Worm (Caenorhabditis elegans) whole organism, midembryonic: ENCODE results near the gene F39F10.2.

Experiments used
- T22C8.4 ChIP-seq: fragments of 200-800 bp; sonication (Bioruptor generic); IDR thresholded peaks from 2 replicates; pipeline ENCODE4 v1.3.6; 2022; ENCODE audit warnings: missing genetic modification characterization, missing compliant biosample characterization
- cog-1 ChIP-seq: sonication (generic microtip); optimal IDR thresholded peaks from 2 replicates; lab custom pipeline; 2016; ENCODE audit warnings: missing genetic modification characterization, missing compliant biosample characterization
- flt-1 ChIP-seq: fragments of 200-800 bp; sonication (Bioruptor generic); IDR thresholded peaks from 2 replicates; pipeline ENCODE4 v1.3.6; 2022; ENCODE audit warnings: missing genetic modification characterization, missing compliant biosample characterization
- klf-2 ChIP-seq: fragments of 200-800 bp; sonication (Bioruptor generic); conservative IDR thresholded peaks from 2 replicates; pipeline ENCODE4 v1.3.6; 2022; ENCODE audit warnings: missing genetic modification reagents, missing genetic modification characterization, missing compliant biosample characterization
- med-1 ChIP-seq: sonication (generic microtip); optimal IDR thresholded peaks from 2 replicates; lab custom pipeline; 2017; ENCODE audit warnings: missing genetic modification characterization, mild to moderate bottlenecking, missing compliant biosample characterization, antibody characterized with exemption, missing genetic modification reagents; ENCODE audit not compliant: insufficient read depth
- tab-1 ChIP-seq: fragments of 200-800 bp; sonication (Bioruptor generic); IDR thresholded peaks from 2 replicates; pipeline ENCODE4 v1.3.6; 2022; ENCODE audit warnings: missing genetic modification characterization, missing compliant biosample characterization
- ztf-23 ChIP-seq: fragments of 200-800 bp; sonication (Bioruptor generic); IDR thresholded peaks from 2 replicates; pipeline ENCODE4 v1.3.6; 2022; ENCODE audit warnings: missing genetic modification reagents, missing genetic modification characterization, missing compliant biosample characterization
- ztf-29 ChIP-seq: fragments of 200-800 bp; sonication (Bioruptor generic); IDR thresholded peaks from 2 replicates; pipeline ENCODE4 v1.3.6; 2022; ENCODE audit warnings: missing genetic modification reagents, missing genetic modification characterization, missing compliant biosample characterization

DNA sequence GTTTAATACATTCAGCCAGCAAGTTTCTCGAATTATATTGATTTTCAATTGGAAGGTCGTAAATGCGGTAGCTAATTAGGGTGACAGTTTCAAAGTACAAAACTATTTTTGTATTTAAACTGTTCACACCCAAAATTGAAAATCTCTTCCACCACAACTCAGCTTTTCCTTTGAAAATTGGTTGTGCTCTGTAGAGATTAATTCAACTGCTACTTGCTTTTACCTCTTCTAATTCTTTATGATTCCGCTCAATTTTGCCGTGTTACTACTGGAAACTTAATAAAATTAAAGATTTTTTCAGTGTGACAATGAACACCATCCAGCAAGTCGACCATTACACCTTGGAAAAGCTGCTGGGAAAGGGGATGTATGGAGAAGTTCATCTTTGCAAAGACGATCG, 3.0 kb upstream of the F39F10.2 start, which contains the start of gene F39F10.3:
- TF ChIP-seq ztf-23 (GFP tag; lab: Robert Waterston, UW) = no peak
- no peak for TF ChIP-seq ztf-29 (GFP tag; lab: Robert Waterston, UW)
- TF ChIP-seq cog-1 = no peak
- TF ChIP-seq T22C8.4 = no peak
- TF ChIP-seq klf-2 (GFP tag; lab: Robert Waterston, UW) = no peak
- TF ChIP-seq tab-1 (GFP tag; lab: Robert Waterston, UW) = no peak
- no peak for TF ChIP-seq flt-1 (GFP tag; lab: Robert Waterston, UW)
- TF ChIP-seq med-1 (GFP tag; lab: Kevin White, UChicago) = no peak
